Worm (Caenorhabditis elegans): Measurements from ENCODE around the gene srbc-67.

DNA sequence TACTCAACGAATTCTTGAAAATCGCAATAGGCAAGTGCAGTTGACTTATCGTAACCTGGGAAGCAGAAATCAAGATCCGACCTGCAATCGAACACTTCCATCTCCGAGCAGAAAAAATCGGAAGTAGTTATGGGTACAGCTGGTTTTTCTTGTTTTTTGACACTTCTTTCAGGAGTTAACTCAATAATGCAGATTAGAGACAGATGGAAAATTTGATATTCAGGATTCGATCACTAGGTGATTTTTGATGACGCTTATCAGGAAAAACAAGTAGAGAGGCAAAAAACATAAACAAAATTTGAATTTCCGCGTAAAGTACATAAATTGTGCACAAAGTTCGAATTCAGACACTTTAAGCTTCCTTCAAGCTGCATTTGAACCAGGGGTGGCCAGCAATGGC, 7.8 kb upstream of the srbc-67 start, which contains the start of gene srw-130:
- TF ChIP-seq tbx-11 (GFP tag; IDR thresholded peaks at IDR 0.05) (no peak), ets-7 (tag; optimal IDR thresholded peaks at IDR 0.05) (no peak), ama-1 (optimal IDR thresholded peaks at IDR 0.05) (no peak), tra-4 (tag; optimal IDR thresholded peaks at IDR 0.05) (no peak), B0310.2 (tag; optimal IDR thresholded peaks at IDR 0.05) (no peak), F13C5.2 (tag; optimal IDR thresholded peaks at IDR 0.05) (no peak), flt-1 (GFP tag; IDR thresholded peaks at IDR 0.05) (no peak), sea-1 (GFP tag; conservative IDR thresholded peaks at IDR 0.05) (no peak), pes-1 (GFP tag; IDR thresholded peaks at IDR 0.05) (no peak), ceh-13 (GFP tag; optimal IDR thresholded peaks at IDR 0.05) (no peak), hmg-4 (GFP tag; optimal IDR thresholded peaks at IDR 0.05) (no peak), tbx-37 (GFP tag; conservative IDR thresholded peaks at IDR 0.05) (no peak), hmbx-1 (tag; optimal IDR thresholded peaks at IDR 0.05) (no peak), scrt-1 (GFP tag; IDR thresholded peaks at IDR 0.05) (no peak)

All from whole organism, early embryonic.